Worm (Caenorhabditis elegans): Measurements from ENCODE around the gene F20D6.9.

ce11 chrV:8185737-8186136, 8.5 kb upstream of the F20D6.9 start, which contains the start of gene F20D6.2:
- TF ChIP-seq him-1 (tag; optimal IDR thresholded peaks at IDR 0.05) (no peak), dao-5 (tag; optimal IDR thresholded peaks at IDR 0.05) (no peak)
